Worm (Caenorhabditis elegans) whole organism, late embryonic: Measurements from ENCODE around the gene F07E5.12.

Source experiments
- ama-1 ChIP-seq: fragments of 150-350 bp; optimal IDR thresholded peaks from 2 replicates; lab custom pipeline; 2014
- ceh-22 ChIP-seq: sonication (generic microtip); optimal IDR thresholded peaks from 2 replicates; lab custom pipeline; 2017; ENCODE audit warnings: missing biosample characterization, missing genetic modification characterization
- dve-1 ChIP-seq: sonication (generic microtip); optimal IDR thresholded peaks from 2 replicates; lab custom pipeline; 2017; ENCODE audit warnings: antibody characterized with exemption, mild to moderate bottlenecking, missing genetic modification characterization, missing compliant biosample characterization
- elt-2 ChIP-seq: sonication (generic microtip); optimal IDR thresholded peaks from 2 replicates; lab custom pipeline; 2016; ENCODE audit warnings: missing genetic modification reagents, missing genetic modification characterization, missing compliant biosample characterization
- fkh-10 ChIP-seq: fragments of 150-350 bp; optimal IDR thresholded peaks from 2 replicates; lab custom pipeline; 2014; ENCODE audit warnings: missing biosample characterization, missing genetic modification reagents, missing genetic modification characterization
- pqm-1 ChIP-seq: sonication (generic microtip); optimal IDR thresholded peaks from 2 replicates; lab custom pipeline; 2016; ENCODE audit warnings: missing genetic modification characterization, missing compliant biosample characterization
- rnt-1 ChIP-seq: sonication (generic microtip); optimal IDR thresholded peaks from 2 replicates; lab custom pipeline; 2016; ENCODE audit warnings: missing genetic modification characterization, missing compliant biosample characterization
- sox-2 ChIP-seq: fragments of 200-800 bp; sonication (Bioruptor generic); IDR thresholded peaks from 2 replicates; pipeline ENCODE4 v1.3.6; 2022; ENCODE audit warnings: missing genetic modification reagents, missing genetic modification characterization, missing compliant biosample characterization
- tbx-2 ChIP-seq: sonication (generic microtip); optimal IDR thresholded peaks from 2 replicates; lab custom pipeline; 2016; ENCODE audit warnings: missing genetic modification characterization, missing compliant biosample characterization
- unc-3 ChIP-seq, 2 experiments: fragments of 200-800 bp in 1 of 2; sonication (Bioruptor generic) in 1 of 2; sonication (generic microtip) in 1 of 2; conservative IDR thresholded peaks in 1 of 2; optimal IDR thresholded peaks in 1 of 2; 2 replicates each; pipeline versions ENCODE4 v1.3.6 to Lab custom; 2016 to 2022; ENCODE audit warnings: missing compliant biosample characterization in 2 of 2, missing genetic modification characterization in 2 of 2, missing genetic modification reagents in 1 of 2

DNA sequence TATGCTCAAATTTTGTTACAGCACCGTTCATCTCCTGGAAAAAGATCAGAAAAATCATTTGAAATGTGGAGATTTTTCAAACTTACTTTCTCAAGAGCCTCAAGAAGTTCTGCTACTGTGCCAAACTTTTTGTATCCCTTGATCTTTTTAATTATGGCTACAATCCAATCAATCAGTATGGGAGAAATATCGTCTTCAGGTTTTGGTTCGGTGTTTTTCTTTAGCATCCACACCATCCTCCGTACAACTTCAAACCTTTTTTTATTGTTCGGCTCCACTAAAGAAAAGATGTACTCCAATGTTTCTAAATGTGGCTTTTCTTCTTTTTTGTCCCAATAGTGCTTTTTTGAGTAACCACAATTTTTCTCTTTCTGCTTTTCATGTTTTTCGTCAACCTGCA, 8.7 kb downstream of the F07E5.12 start:
- TF ChIP-seq ama-1 (lab: Kevin White, UChicago) (no peak), pqm-1 (tag; lab: Kevin White, UChicago) (no peak), fkh-10 (GFP tag; lab: Kevin White, UChicago) (no peak), sox-2 (no peak), ceh-22 (tag; lab: Kevin White, UChicago) (no peak), rnt-1 (tag; lab: Kevin White, UChicago) (no peak), elt-2 (tag; lab: Kevin White, UChicago) (no peak), tbx-2 (tag; lab: Kevin White, UChicago) (no peak), dve-1 (no peak), unc-3 (GFP tag; conservative IDR thresholded peaks at IDR 0.05; lab: Robert Waterston, UW) (no peak), unc-3 (tag; optimal IDR thresholded peaks at IDR 0.05; lab: Kevin White, UChicago) (no peak)
